Worm (Caenorhabditis elegans) whole organism, L3 larva: ENCODE measurements around the gene C05D11.1.

Experiments used
- jun-1 ChIP-seq: fragments of 150-350 bp; optimal IDR thresholded peaks from 2 replicates; lab custom pipeline; 2014; ENCODE audit warnings: missing biosample characterization, missing genetic modification reagents, missing genetic modification characterization
- tbx-2 ChIP-seq: sonication (generic microtip); optimal IDR thresholded peaks from 2 replicates; lab custom pipeline; 2016; ENCODE audit warnings: mild to moderate bottlenecking, missing genetic modification characterization, missing compliant biosample characterization

DNA sequence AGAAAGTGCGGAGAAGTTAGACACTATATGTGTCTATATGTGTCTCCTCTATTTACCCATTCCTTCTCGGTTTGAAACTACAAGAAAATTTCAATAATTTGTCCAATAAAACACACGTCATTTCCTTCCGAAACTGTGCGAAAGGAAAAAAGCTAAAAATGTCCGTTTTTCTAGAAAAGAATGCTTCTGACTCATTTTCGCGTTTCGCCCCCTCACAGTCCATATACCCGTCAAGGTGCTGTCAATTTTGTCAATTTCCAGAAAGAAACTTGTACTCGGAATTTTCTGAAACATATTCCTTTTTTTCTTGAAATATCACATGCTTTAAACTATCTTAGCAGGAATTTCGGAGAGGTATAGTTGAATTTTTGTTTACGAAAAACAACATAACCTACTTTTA, 33.6 kb upstream of the C05D11.1 start:
- TF ChIP-seq jun-1 (tag; lab: Kevin White, UChicago) (no peak), tbx-2 (no peak)
